Fruit fly (Drosophila melanogaster) whole organism, embryonic: Measurements from ENCODE around the gene drn.

Experiments used
- Bdp1 ChIP-seq: fragments of 200-800 bp; sonication (Bioruptor generic); optimal IDR thresholded peaks from 3 replicates; lab custom pipeline; 2016; ENCODE audit warnings: missing biosample characterization, missing genetic modification characterization
- CG10366 ChIP-seq: fragments of 200-800 bp; sonication (Bioruptor generic); IDR thresholded peaks from 2 replicates; pipeline ENCODE4 v1.3.6; 2022; ENCODE audit warnings: missing biosample characterization, missing genetic modification characterization
- CG10565 ChIP-seq: fragments of 200-800 bp; sonication (Bioruptor generic); optimal IDR thresholded peaks from 3 replicates; lab custom pipeline; 2016; ENCODE audit warnings: missing biosample characterization, mild to moderate bottlenecking, missing genetic modification characterization
- CG10979 ChIP-seq: fragments of 200-800 bp; sonication (Bioruptor generic); optimal IDR thresholded peaks from 2 replicates; lab custom pipeline; 2018; ENCODE audit warnings: missing biosample characterization, mild to moderate bottlenecking, missing genetic modification characterization, moderate library complexity
- CG11456 ChIP-seq: fragments of 200-800 bp; sonication (Bioruptor generic); IDR thresholded peaks from 3 replicates; pipeline ENCODE4 v1.3.6; 2022; ENCODE audit warnings: missing biosample characterization, missing genetic modification characterization
- CG11504 ChIP-seq: fragments of 200-800 bp; sonication (Bioruptor generic); optimal IDR thresholded peaks from 3 replicates; lab custom pipeline; 2019; ENCODE audit warnings: missing biosample characterization, mild to moderate bottlenecking, missing genetic modification characterization, moderate library complexity
- CG14050 ChIP-seq: fragments of 200-800 bp; sonication (Bioruptor generic); IDR thresholded peaks from 3 replicates; pipeline ENCODE4 v1.3.6; 2022; ENCODE audit warnings: missing biosample characterization, missing genetic modification characterization
- CG16863 ChIP-seq: fragments of 200-800 bp; sonication (Bioruptor generic); optimal IDR thresholded peaks from 3 replicates; lab custom pipeline; 2016; ENCODE audit warnings: missing biosample characterization, missing genetic modification characterization
- CG18619 ChIP-seq: fragments of 200-800 bp; sonication (Bioruptor generic); optimal IDR thresholded peaks from 3 replicates; lab custom pipeline; 2017; ENCODE audit warnings: missing biosample characterization, mild to moderate bottlenecking, missing genetic modification characterization
- CG2712 ChIP-seq: fragments of 200-800 bp; optimal IDR thresholded peaks from 3 replicates; lab custom pipeline; 2019; ENCODE audit warnings: missing biosample characterization, mild to moderate bottlenecking, missing genetic modification characterization, moderate library complexity
- CG31365 ChIP-seq: fragments of 200-800 bp; sonication (Bioruptor generic); optimal IDR thresholded peaks from 2 replicates; lab custom pipeline; 2018; ENCODE audit warnings: missing biosample characterization, mild to moderate bottlenecking, missing genetic modification characterization
- CG3281 ChIP-seq: fragments of 200-800 bp; sonication (Bioruptor generic); optimal IDR thresholded peaks from 3 replicates; lab custom pipeline; 2017; ENCODE audit warnings: missing biosample characterization, mild to moderate bottlenecking, missing genetic modification characterization
- CG3726 ChIP-seq: fragments of 200-800 bp; sonication (Bioruptor generic); IDR thresholded peaks from 3 replicates; pipeline ENCODE4, ENCODE4 v1.3.6; 2022; ENCODE audit warnings: missing biosample characterization, missing genetic modification characterization
- CG4424 ChIP-seq: fragments of 200-800 bp; sonication (Bioruptor generic); optimal IDR thresholded peaks from 3 replicates; lab custom pipeline; 2016; ENCODE audit warnings: missing biosample characterization, missing genetic modification characterization
- CG7839 ChIP-seq: fragments of 200-800 bp; sonication (Bioruptor generic); optimal IDR thresholded peaks from 3 replicates; lab custom pipeline; 2018; ENCODE audit warnings: missing biosample characterization, mild to moderate bottlenecking, missing genetic modification characterization, moderate library complexity
- CG7987 ChIP-seq: fragments of 200-800 bp; sonication (Bioruptor generic); optimal IDR thresholded peaks from 2 replicates; lab custom pipeline; 2018; ENCODE audit warnings: missing biosample characterization, mild to moderate bottlenecking, missing genetic modification characterization, moderate library complexity
- CG8290 ChIP-seq, 3 experiments: fragments of 200-800 bp; sonication (Bioruptor generic); optimal IDR thresholded peaks; 2 replicates each; lab custom pipeline; 2016 to 2019; ENCODE audit warnings: missing biosample characterization in 3 of 3, missing genetic modification characterization in 3 of 3, mild to moderate bottlenecking in 2 of 3, moderate library complexity in 1 of 3
- CG9797 ChIP-seq: fragments of 200-800 bp; sonication (Bioruptor generic); optimal IDR thresholded peaks from 3 replicates; lab custom pipeline; 2018; ENCODE audit warnings: missing biosample characterization, mild to moderate bottlenecking, missing genetic modification characterization
- Chrac-16 ChIP-seq: fragments of 200-800 bp; sonication (Bioruptor generic); optimal IDR thresholded peaks from 3 replicates; lab custom pipeline; 2016; ENCODE audit warnings: missing biosample characterization, missing genetic modification characterization
- Dp ChIP-seq: fragments of 200-800 bp; sonication (Bioruptor generic); optimal IDR thresholded peaks from 2 replicates; lab custom pipeline; 2018; ENCODE audit warnings: missing biosample characterization, mild to moderate bottlenecking, missing genetic modification characterization, moderate library complexity
- ERR ChIP-seq: fragments of 200-800 bp; sonication (Bioruptor generic); optimal IDR thresholded peaks from 2 replicates; lab custom pipeline; 2016; ENCODE audit warnings: missing biosample characterization, missing genetic modification characterization
- Elba2 ChIP-seq: fragments of 200-800 bp; sonication (Bioruptor generic); optimal IDR thresholded peaks from 3 replicates; lab custom pipeline; 2016; ENCODE audit warnings: missing biosample characterization, missing genetic modification characterization
- Hr39 ChIP-seq: fragments of >200 bp; optimal IDR thresholded peaks from 2 replicates; lab custom pipeline; 2017
- Kr ChIP-seq: fragments of 200-800 bp; sonication (Bioruptor generic); optimal IDR thresholded peaks from 2 replicates; lab custom pipeline; 2017; ENCODE audit warnings: missing biosample characterization, mild to moderate bottlenecking, missing genetic modification characterization
- MTF-1 ChIP-seq: fragments of 200-800 bp; sonication (Bioruptor generic); optimal IDR thresholded peaks from 2 replicates; lab custom pipeline; 2018; ENCODE audit warnings: missing biosample characterization, mild to moderate bottlenecking, missing genetic modification characterization, borderline replicate concordance
- Meics ChIP-seq: fragments of 200-800 bp; sonication (Bioruptor generic); optimal IDR thresholded peaks from 2 replicates; lab custom pipeline; 2017; ENCODE audit warnings: missing biosample characterization, mild to moderate bottlenecking, missing genetic modification characterization
- NC2α ChIP-seq: fragments of 200-800 bp; sonication (Bioruptor generic); optimal IDR thresholded peaks from 2 replicates; lab custom pipeline; 2016; ENCODE audit warnings: missing biosample characterization, missing genetic modification characterization
- PHDP ChIP-seq: fragments of 200-800 bp; sonication (Bioruptor generic); optimal IDR thresholded peaks from 3 replicates; lab custom pipeline; 2018; ENCODE audit warnings: missing biosample characterization, mild to moderate bottlenecking, missing genetic modification characterization, moderate library complexity
- Poxn ChIP-seq: fragments of 200-800 bp; sonication (Bioruptor generic); IDR thresholded peaks from 2 replicates; pipeline ENCODE4 v1.3.6; 2022; ENCODE audit warnings: missing biosample characterization, missing genetic modification characterization
- al ChIP-seq: fragments of 200-800 bp; sonication (Bioruptor generic); IDR thresholded peaks from 2 replicates; pipeline ENCODE4 v1.3.6; 2022; ENCODE audit warnings: missing biosample characterization, missing genetic modification characterization
- aop ChIP-seq: fragments of 200-800 bp; sonication (Bioruptor generic); IDR thresholded peaks from 2 replicates; pipeline ENCODE4 v1.3.6; 2022; ENCODE audit warnings: missing biosample characterization, missing genetic modification characterization
- ash1 ChIP-seq: fragments of 200-800 bp; sonication (Bioruptor generic); optimal IDR thresholded peaks from 2 replicates; lab custom pipeline; 2018; ENCODE audit warnings: missing biosample characterization, mild to moderate bottlenecking, missing genetic modification characterization
- bbx ChIP-seq: fragments of 200-800 bp; sonication (Bioruptor generic); IDR thresholded peaks from 2 replicates; pipeline ENCODE4 v1.3.6; 2022; ENCODE audit warnings: missing biosample characterization, missing genetic modification characterization; ENCODE audit not compliant: partially characterized antibody
- bowl ChIP-seq: fragments of 200-800 bp; sonication (Bioruptor generic); IDR thresholded peaks from 2 replicates; pipeline ENCODE4 v1.3.6; 2022; ENCODE audit warnings: missing biosample characterization, missing genetic modification characterization
- da ChIP-seq: fragments of 200-800 bp; sonication (Bioruptor generic); optimal IDR thresholded peaks from 2 replicates; lab custom pipeline; 2016; ENCODE audit warnings: missing biosample characterization, missing genetic modification characterization
- dm ChIP-seq: fragments of 200-800 bp; sonication (Bioruptor generic); optimal IDR thresholded peaks from 3 replicates; lab custom pipeline; 2016; ENCODE audit warnings: missing biosample characterization, missing genetic modification characterization
- emc ChIP-seq: fragments of 200-800 bp; sonication (Bioruptor generic); optimal IDR thresholded peaks from 2 replicates; lab custom pipeline; 2016; ENCODE audit warnings: missing biosample characterization, missing genetic modification characterization
- gem ChIP-seq: fragments of 200-800 bp; sonication (Bioruptor generic); optimal IDR thresholded peaks from 2 replicates; lab custom pipeline; 2019; ENCODE audit warnings: missing biosample characterization, mild to moderate bottlenecking, missing genetic modification characterization, moderate library complexity
- ham ChIP-seq: fragments of 200-800 bp; sonication (Bioruptor generic); IDR thresholded peaks from 2 replicates; pipeline ENCODE4 v1.3.6; 2022; ENCODE audit warnings: missing biosample characterization, missing genetic modification characterization
- lilli ChIP-seq: fragments of 200-800 bp; sonication (Bioruptor generic); optimal IDR thresholded peaks from 3 replicates; lab custom pipeline; 2016; ENCODE audit warnings: missing biosample characterization, missing genetic modification characterization
- lmd ChIP-seq: fragments of 200-800 bp; sonication (Bioruptor generic); IDR thresholded peaks from 2 replicates; pipeline ENCODE4 v1.3.6; 2022; ENCODE audit warnings: missing biosample characterization, missing genetic modification characterization
- lola ChIP-seq, 3 experiments: fragments of >200 bp in 2 of 3; fragments of 200-800 bp in 1 of 3; sonication (Bioruptor generic) in 1 of 3; optimal IDR thresholded peaks; 2 replicates each; lab custom pipeline; 2017 to 2019; ENCODE audit warnings: missing biosample characterization in 3 of 3, missing genetic modification characterization in 3 of 3, mild to moderate bottlenecking in 1 of 3, moderate library complexity in 1 of 3
- nerfin-2 ChIP-seq: fragments of 200-800 bp; sonication (Bioruptor generic); IDR thresholded peaks from 2 replicates; pipeline ENCODE4 v1.3.6; 2022; ENCODE audit warnings: missing biosample characterization, missing genetic modification characterization; ENCODE audit not compliant: partially characterized antibody
- oc ChIP-seq: fragments of 200-800 bp; sonication (Bioruptor generic); optimal IDR thresholded peaks from 2 replicates; lab custom pipeline; 2018; ENCODE audit warnings: missing biosample characterization, mild to moderate bottlenecking, missing genetic modification characterization, moderate library complexity
- p53 ChIP-seq: fragments of 200-800 bp; sonication (Bioruptor generic); optimal IDR thresholded peaks from 2 replicates; lab custom pipeline; 2016; ENCODE audit warnings: missing biosample characterization, missing genetic modification characterization
- sd ChIP-seq: fragments of 200-800 bp; sonication (Bioruptor generic); optimal IDR thresholded peaks from 3 replicates; lab custom pipeline; 2018; ENCODE audit warnings: missing biosample characterization, mild to moderate bottlenecking, missing genetic modification characterization, moderate library complexity
- sim ChIP-seq: fragments of 200-800 bp; sonication (Bioruptor generic); IDR thresholded peaks from 2 replicates; pipeline ENCODE4 v1.3.6; 2022; ENCODE audit warnings: missing biosample characterization, missing genetic modification characterization
- slou ChIP-seq: fragments of 200-800 bp; sonication (Bioruptor generic); optimal IDR thresholded peaks from 3 replicates; lab custom pipeline; 2016; ENCODE audit warnings: missing biosample characterization, missing genetic modification characterization
- usp ChIP-seq: fragments of >200 bp; optimal IDR thresholded peaks from 2 replicates; lab custom pipeline; 2017; ENCODE audit warnings: missing biosample characterization, missing genetic modification characterization
- vfl ChIP-seq: fragments of 200-800 bp; sonication (Bioruptor generic); optimal IDR thresholded peaks from 2 replicates; lab custom pipeline; 2016; ENCODE audit warnings: missing biosample characterization, missing genetic modification characterization
- yki ChIP-seq: fragments of >200 bp; optimal IDR thresholded peaks from 3 replicates; lab custom pipeline; 2018

drn gene

dm6 chr3R:9378644-9379411 is 38.8 kb downstream of the drn start (continued):
- TF ChIP-seq Poxn (GFP tag; lab: Robert Waterston, UW) (no peak), yki (lab: Kevin White, UChicago) (no peak), bowl (GFP tag; lab: Robert Waterston, UW) (no peak), Bdp1 (GFP tag; lab: Kevin White, UChicago) (no peak), vfl (no peak), CG7987 (GFP tag; lab: Kevin White, UChicago) (no peak), p53 (GFP tag; lab: Kevin White, UChicago) (no peak), Dp (no peak), lola (GFP tag; optimal IDR thresholded peaks at IDR 0.05; lab: Kevin White, UChicago) (peak in 1 of 3 experiments; percentile 90), ash1 (GFP tag; lab: Kevin White, UChicago) (no peak), CG4424 (GFP tag; lab: Kevin White, UChicago) (peak; percentile 68), MTF-1 (GFP tag; lab: Kevin White, UChicago) (no peak), CG10565 (GFP tag; lab: Kevin White, UChicago) (no peak), CG3726 (GFP tag; lab: Robert Waterston, UW) (no peak), Elba2 (GFP tag; lab: Kevin White, UChicago) (no peak), slou (GFP tag; lab: Kevin White, UChicago) (no peak), sim (GFP tag; lab: Robert Waterston, UW) (no peak), CG14050 (no peak), NC2α (no peak), CG18619 (GFP tag; lab: Kevin White, UChicago) (peak; percentile 36), aop (GFP tag; lab: Robert Waterston, UW) (no peak), Kr (GFP tag; lab: Kevin White, UChicago) (peak; percentile 87), ham (GFP tag; lab: Robert Waterston, UW) (no peak), CG9797 (GFP tag; lab: Kevin White, UChicago) (no peak), gem (tag; lab: Kevin White, UChicago) (peak; percentile 83), oc (tag; lab: Kevin White, UChicago) (no peak), CG10366 (GFP tag; lab: Robert Waterston, UW) (no peak), CG2712 (tag; lab: Kevin White, UChicago) (peak; percentile 92), da (GFP tag; lab: Kevin White, UChicago) (no peak), nerfin-2 (GFP tag; lab: Robert Waterston, UW) (no peak), Chrac-16 (GFP tag; lab: Kevin White, UChicago) (peak; percentile 47), Hr39 (lab: Kevin White, UChicago) (no peak), bbx (GFP tag; lab: Robert Waterston, UW) (no peak), ERR (GFP tag; lab: Kevin White, UChicago) (no peak), usp (GFP tag; lab: Kevin White, UChicago) (no peak), emc (GFP tag; lab: Kevin White, UChicago) (no peak), PHDP (tag; lab: Kevin White, UChicago) (peak; percentile 16), CG11504 (peak; percentile 57), Meics (GFP tag; lab: Kevin White, UChicago) (no peak), CG7839 (tag; lab: Kevin White, UChicago) (peak; percentile 71), CG11456 (no peak), CG16863 (no peak), CG3281 (peak; percentile 20), dm (no peak), CG8290 (GFP tag; optimal IDR thresholded peaks at IDR 0.05; lab: Kevin White, UChicago) (peak; percentile 31), CG8290 (tag; optimal IDR thresholded peaks at IDR 0.05; lab: Kevin White, UChicago) (peak in 1 of 2 experiments; percentile 37), CG31365 (no peak), lmd (no peak), sd (no peak), CG10979 (tag; lab: Kevin White, UChicago) (peak; percentile 87), lilli (GFP tag; lab: Kevin White, UChicago) (peak; percentile 40), al (GFP tag; lab: Robert Waterston, UW) (no peak)
